Fruit fly (Drosophila melanogaster) whole organism, embryonic: Measurements from ENCODE around the gene CG11970.
A peak's percentile ranks its signal among the peaks of the same experiment; 100 is the strongest.

Experiments used
- Antp ChIP-seq: fragments of 200-800 bp; sonication (Bioruptor generic); optimal IDR thresholded peaks from 3 replicates; lab custom pipeline; 2016; ENCODE audit warnings: missing biosample characterization, missing genetic modification characterization
- BEAF-32 ChIP-seq: fragments of 200-800 bp; sonication (Bioruptor generic); optimal IDR thresholded peaks from 3 replicates; lab custom pipeline; 2017; ENCODE audit warnings: missing biosample characterization, missing genetic modification characterization, mild to moderate bottlenecking, moderate library complexity, missing genetic modification reagents
- Bgb ChIP-seq: fragments of 200-800 bp; sonication (Bioruptor generic); IDR thresholded peaks from 2 replicates; pipeline ENCODE4 v1.3.6; 2022; ENCODE audit warnings: missing biosample characterization, missing genetic modification characterization; ENCODE audit not compliant: partially characterized antibody
- CG10267 ChIP-seq: fragments of 200-800 bp; sonication (Bioruptor generic); optimal IDR thresholded peaks from 2 replicates; lab custom pipeline; 2018; ENCODE audit warnings: missing biosample characterization, mild to moderate bottlenecking, missing genetic modification characterization, moderate library complexity
- CG10366 ChIP-seq: fragments of 200-800 bp; sonication (Bioruptor generic); IDR thresholded peaks from 2 replicates; pipeline ENCODE4 v1.3.6; 2022; ENCODE audit warnings: missing biosample characterization, missing genetic modification characterization
- CG12659 ChIP-seq: fragments of 200-800 bp; sonication (Bioruptor generic); optimal IDR thresholded peaks from 3 replicates; lab custom pipeline; 2017; ENCODE audit warnings: mild to moderate bottlenecking, missing biosample characterization, missing genetic modification reagents, missing genetic modification characterization
- CG14860 ChIP-seq: fragments of 200-800 bp; sonication (Bioruptor generic); IDR thresholded peaks from 3 replicates; pipeline ENCODE4 v1.3.6; 2022; ENCODE audit warnings: missing biosample characterization, missing genetic modification characterization; ENCODE audit not compliant: partially characterized antibody
- CG17829 ChIP-seq: fragments of 200-800 bp; optimal IDR thresholded peaks from 2 replicates; lab custom pipeline; 2019; ENCODE audit warnings: missing biosample characterization, mild to moderate bottlenecking, missing genetic modification characterization, moderate library complexity
- CG2116 ChIP-seq: fragments of 200-800 bp; sonication (Bioruptor generic); optimal IDR thresholded peaks from 3 replicates; lab custom pipeline; 2018; ENCODE audit warnings: missing biosample characterization, mild to moderate bottlenecking, missing genetic modification characterization
- CG2712 ChIP-seq: fragments of 200-800 bp; optimal IDR thresholded peaks from 3 replicates; lab custom pipeline; 2019; ENCODE audit warnings: missing biosample characterization, mild to moderate bottlenecking, missing genetic modification characterization, moderate library complexity
- CG3726 ChIP-seq: fragments of 200-800 bp; sonication (Bioruptor generic); IDR thresholded peaks from 3 replicates; pipeline ENCODE4, ENCODE4 v1.3.6; 2022; ENCODE audit warnings: missing biosample characterization, missing genetic modification characterization
- CG4404 ChIP-seq: fragments of 200-800 bp; sonication (Bioruptor generic); IDR thresholded peaks from 2 replicates; pipeline ENCODE4 v1.3.6; 2022; ENCODE audit warnings: missing biosample characterization, missing genetic modification characterization
- CG6683 ChIP-seq: fragments of 200-800 bp; sonication (Bioruptor generic); optimal IDR thresholded peaks from 2 replicates; lab custom pipeline; 2017; ENCODE audit warnings: missing biosample characterization, mild to moderate bottlenecking, missing genetic modification characterization, missing genetic modification reagents
- CG7271 ChIP-seq: fragments of 200-800 bp; sonication (Bioruptor generic); optimal IDR thresholded peaks from 2 replicates; lab custom pipeline; 2018; ENCODE audit warnings: missing biosample characterization, mild to moderate bottlenecking, missing genetic modification characterization, moderate library complexity
- CG8290 ChIP-seq, 3 experiments: fragments of 200-800 bp; sonication (Bioruptor generic); optimal IDR thresholded peaks; 2 replicates each; lab custom pipeline; 2016 to 2019; ENCODE audit warnings: missing biosample characterization in 3 of 3, missing genetic modification characterization in 3 of 3, mild to moderate bottlenecking in 2 of 3, moderate library complexity in 1 of 3
- CG8924 ChIP-seq: fragments of 200-800 bp; optimal IDR thresholded peaks from 3 replicates; lab custom pipeline; 2019; ENCODE audit warnings: missing biosample characterization, mild to moderate bottlenecking, missing genetic modification characterization, moderate library complexity
- CG9817 ChIP-seq: fragments of 200-800 bp; sonication (Bioruptor generic); optimal IDR thresholded peaks from 2 replicates; lab custom pipeline; 2018; ENCODE audit warnings: missing biosample characterization, mild to moderate bottlenecking, missing genetic modification characterization, moderate library complexity
- CG9932 ChIP-seq: fragments of 200-800 bp; sonication (Bioruptor generic); IDR thresholded peaks from 2 replicates; pipeline ENCODE4 v1.3.6; 2022; ENCODE audit warnings: missing biosample characterization, missing genetic modification characterization
- Deaf1 ChIP-seq: fragments of 200-800 bp; optimal IDR thresholded peaks from 3 replicates; lab custom pipeline; 2019; ENCODE audit warnings: missing biosample characterization, mild to moderate bottlenecking, missing genetic modification characterization, moderate library complexity
- Dek ChIP-seq: fragments of 200-800 bp; sonication (Bioruptor generic); optimal IDR thresholded peaks from 3 replicates; lab custom pipeline; 2019; ENCODE audit warnings: missing biosample characterization, mild to moderate bottlenecking, missing genetic modification characterization, moderate library complexity
- Dp ChIP-seq: fragments of 200-800 bp; sonication (Bioruptor generic); optimal IDR thresholded peaks from 2 replicates; lab custom pipeline; 2018; ENCODE audit warnings: missing biosample characterization, mild to moderate bottlenecking, missing genetic modification characterization, moderate library complexity
- ERR ChIP-seq: fragments of 200-800 bp; sonication (Bioruptor generic); optimal IDR thresholded peaks from 2 replicates; lab custom pipeline; 2016; ENCODE audit warnings: missing biosample characterization, missing genetic modification characterization
- Ets65A ChIP-seq: fragments of 200-800 bp; sonication (Bioruptor generic); peaks from one replicate; lab custom pipeline; 2016; ENCODE audit warnings: missing biosample characterization, missing genetic modification characterization
- HmgZ ChIP-seq: fragments of 200-800 bp; sonication (Bioruptor generic); optimal IDR thresholded peaks from 2 replicates; lab custom pipeline; 2018; ENCODE audit warnings: missing biosample characterization, mild to moderate bottlenecking, missing genetic modification characterization
- Hsf ChIP-seq: fragments of 200-800 bp; sonication (Bioruptor generic); optimal IDR thresholded peaks from 3 replicates; lab custom pipeline; 2016; ENCODE audit warnings: missing biosample characterization, missing genetic modification characterization
- Lhr ChIP-seq: fragments of 200-800 bp; sonication (Bioruptor generic); optimal IDR thresholded peaks from 3 replicates; lab custom pipeline; 2017; ENCODE audit warnings: mild to moderate bottlenecking, missing biosample characterization, missing genetic modification reagents, missing genetic modification characterization
- MBD-R2 ChIP-seq: fragments of 200-800 bp; sonication (Bioruptor generic); IDR thresholded peaks from 2 replicates; pipeline ENCODE4 v1.3.6; 2022; ENCODE audit warnings: missing biosample characterization, missing genetic modification characterization
- Nf-YA ChIP-seq: fragments of 200-800 bp; sonication (Bioruptor generic); IDR thresholded peaks from 2 replicates; pipeline ENCODE4 v1.3.6; 2022; ENCODE audit warnings: missing biosample characterization, missing genetic modification characterization
- PHDP ChIP-seq: fragments of 200-800 bp; sonication (Bioruptor generic); optimal IDR thresholded peaks from 3 replicates; lab custom pipeline; 2018; ENCODE audit warnings: missing biosample characterization, mild to moderate bottlenecking, missing genetic modification characterization, moderate library complexity
- Pdp1 ChIP-seq, 2 experiments: fragments of 200-800 bp; sonication (Bioruptor generic); optimal IDR thresholded peaks; 3 replicates each; lab custom pipeline; 2016; ENCODE audit warnings: missing biosample characterization in 2 of 2, missing genetic modification characterization in 2 of 2, mild to moderate bottlenecking in 1 of 2, moderate library complexity in 1 of 2
- Poxn ChIP-seq: fragments of 200-800 bp; sonication (Bioruptor generic); IDR thresholded peaks from 2 replicates; pipeline ENCODE4 v1.3.6; 2022; ENCODE audit warnings: missing biosample characterization, missing genetic modification characterization
- Stat92E ChIP-seq, 3 experiments: fragments of >200 bp in 2 of 3; fragments of 200-800 bp in 1 of 3; sonication (Bioruptor generic) in 1 of 3; optimal IDR thresholded peaks; 2 replicates each; lab custom pipeline; 2017 to 2019; ENCODE audit warnings: missing biosample characterization in 3 of 3, missing genetic modification characterization in 3 of 3, mild to moderate bottlenecking in 1 of 3, moderate library complexity in 1 of 3
- bab2 ChIP-seq: fragments of 200-800 bp; sonication (Bioruptor generic); optimal IDR thresholded peaks from 2 replicates; lab custom pipeline; 2016; ENCODE audit warnings: missing biosample characterization, missing genetic modification characterization
- bbx ChIP-seq: fragments of 200-800 bp; sonication (Bioruptor generic); IDR thresholded peaks from 2 replicates; pipeline ENCODE4 v1.3.6; 2022; ENCODE audit warnings: missing biosample characterization, missing genetic modification characterization; ENCODE audit not compliant: partially characterized antibody
- da ChIP-seq: fragments of 200-800 bp; sonication (Bioruptor generic); optimal IDR thresholded peaks from 2 replicates; lab custom pipeline; 2016; ENCODE audit warnings: missing biosample characterization, missing genetic modification characterization
- fd3F ChIP-seq: fragments of 200-800 bp; sonication (Bioruptor generic); optimal IDR thresholded peaks from 2 replicates; lab custom pipeline; 2018; ENCODE audit warnings: missing biosample characterization, mild to moderate bottlenecking, missing genetic modification characterization, moderate library complexity
- gcm ChIP-seq: fragments of 200-800 bp; sonication (Bioruptor generic); optimal IDR thresholded peaks from 2 replicates; lab custom pipeline; 2019; ENCODE audit warnings: missing biosample characterization, mild to moderate bottlenecking, missing genetic modification characterization, moderate library complexity
- grau ChIP-seq: fragments of 200-800 bp; optimal IDR thresholded peaks from 3 replicates; lab custom pipeline; 2019; ENCODE audit warnings: missing biosample characterization, mild to moderate bottlenecking, missing genetic modification characterization, moderate library complexity
- ham ChIP-seq: fragments of 200-800 bp; sonication (Bioruptor generic); IDR thresholded peaks from 2 replicates; pipeline ENCODE4 v1.3.6; 2022; ENCODE audit warnings: missing biosample characterization, missing genetic modification characterization
- kay ChIP-seq: fragments of 200-800 bp; sonication (Bioruptor generic); optimal IDR thresholded peaks from 2 replicates; lab custom pipeline; 2016; ENCODE audit warnings: missing biosample characterization, missing genetic modification characterization
- lola ChIP-seq, 3 experiments: fragments of >200 bp in 2 of 3; fragments of 200-800 bp in 1 of 3; sonication (Bioruptor generic) in 1 of 3; optimal IDR thresholded peaks; 2 replicates each; lab custom pipeline; 2017 to 2019; ENCODE audit warnings: missing biosample characterization in 3 of 3, missing genetic modification characterization in 3 of 3, mild to moderate bottlenecking in 1 of 3, moderate library complexity in 1 of 3
- nmo ChIP-seq: fragments of 200-800 bp; sonication (Bioruptor generic); optimal IDR thresholded peaks from 2 replicates; lab custom pipeline; 2018; ENCODE audit warnings: missing biosample characterization, mild to moderate bottlenecking, missing genetic modification characterization, moderate library complexity
- phol ChIP-seq: fragments of 200-800 bp; sonication (Bioruptor generic); optimal IDR thresholded peaks from 3 replicates; lab custom pipeline; 2018; ENCODE audit warnings: missing biosample characterization, mild to moderate bottlenecking, missing genetic modification characterization, moderate library complexity
- sim ChIP-seq: fragments of 200-800 bp; sonication (Bioruptor generic); IDR thresholded peaks from 2 replicates; pipeline ENCODE4 v1.3.6; 2022; ENCODE audit warnings: missing biosample characterization, missing genetic modification characterization
- sob ChIP-seq: fragments of 200-800 bp; sonication (Bioruptor generic); IDR thresholded peaks from 2 replicates; pipeline ENCODE4 v1.3.6; 2022; ENCODE audit warnings: missing biosample characterization, missing genetic modification characterization
- stwl ChIP-seq: fragments of 200-800 bp; sonication (Bioruptor generic); optimal IDR thresholded peaks from 3 replicates; lab custom pipeline; 2018; ENCODE audit warnings: missing biosample characterization, mild to moderate bottlenecking, missing genetic modification characterization, moderate library complexity
- sug ChIP-seq: fragments of 200-800 bp; optimal IDR thresholded peaks from 2 replicates; lab custom pipeline; 2019; ENCODE audit warnings: missing biosample characterization, mild to moderate bottlenecking, missing genetic modification characterization, moderate library complexity
- twi ChIP-seq: fragments of 200-800 bp; optimal IDR thresholded peaks from 2 replicates; lab custom pipeline; 2019; ENCODE audit warnings: missing biosample characterization, mild to moderate bottlenecking, missing genetic modification characterization, moderate library complexity
- tx ChIP-seq: fragments of 200-800 bp; sonication (Bioruptor generic); optimal IDR thresholded peaks from 2 replicates; lab custom pipeline; 2016; ENCODE audit warnings: missing biosample characterization, missing genetic modification characterization

Gene CG11970

DNA sequence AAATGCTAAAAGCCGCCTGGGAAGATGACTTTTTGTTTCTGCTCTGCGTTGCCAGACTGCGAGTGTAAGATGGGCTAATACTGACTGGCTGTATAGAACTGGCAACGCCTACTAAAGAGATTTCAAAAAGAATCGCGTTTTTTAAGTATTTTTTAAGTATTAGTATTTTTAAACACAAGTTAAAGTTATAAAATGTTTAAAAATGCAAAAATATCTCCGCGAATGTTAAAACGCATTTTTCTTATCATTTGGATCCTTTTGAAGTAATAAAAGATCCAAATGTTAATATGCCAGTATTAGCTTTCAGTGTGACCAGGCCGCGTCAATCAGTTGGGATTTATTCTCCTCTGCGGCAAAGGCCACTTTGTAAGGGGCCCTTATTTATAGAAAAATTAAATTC lies 21.6 kb downstream of the CG11970 start, which contains the start of the genes Prosbeta3 and Iru (continued):
- TF ChIP-seq Bgb (GFP tag; lab: Robert Waterston, UW) (no peak), CG17829 (tag; lab: Kevin White, UChicago) (peak; percentile 42), bab2 (GFP tag; lab: Kevin White, UChicago) (peak; percentile 32), Pdp1 (GFP tag; optimal IDR thresholded peaks at IDR 0.05; lab: Kevin White, UChicago) (peak in 1 of 2 experiments; percentile 45), CG12659 (GFP tag; lab: Kevin White, UChicago) (peak; percentile 81), Lhr (GFP tag; lab: Kevin White, UChicago) (peak; percentile 86), CG9817 (tag; lab: Kevin White, UChicago) (no peak), Antp (GFP tag; lab: Kevin White, UChicago) (no peak), Deaf1 (tag; lab: Kevin White, UChicago) (no peak), BEAF-32 (GFP tag; lab: Kevin White, UChicago) (peak; percentile 51), nmo (peak; percentile 66), CG3726 (GFP tag; lab: Robert Waterston, UW) (no peak), grau (tag; lab: Kevin White, UChicago) (peak; percentile 8), CG14860 (no peak), PHDP (tag; lab: Kevin White, UChicago) (no peak), CG4404 (GFP tag; lab: Robert Waterston, UW) (no peak), ERR (no peak), kay (GFP tag; lab: Kevin White, UChicago) (peak; percentile 10), Ets65A (GFP tag; lab: Kevin White, UChicago) (peak; percentile 45), CG9932 (no peak), CG2116 (GFP tag; lab: Kevin White, UChicago) (peak; percentile 27), da (no peak), twi (no peak), MBD-R2 (GFP tag; lab: Robert Waterston, UW) (peak; percentile 75), bbx (GFP tag; lab: Robert Waterston, UW) (no peak), fd3F (GFP tag; lab: Kevin White, UChicago) (no peak), CG10366 (GFP tag; lab: Robert Waterston, UW) (no peak), stwl (tag; lab: Kevin White, UChicago) (peak; percentile 73), Nf-YA (GFP tag; lab: Robert Waterston, UW) (no peak), HmgZ (tag; lab: Kevin White, UChicago) (peak; percentile 59), CG6683 (no peak), Dp (GFP tag; lab: Kevin White, UChicago) (peak; percentile 58), tx (GFP tag; lab: Kevin White, UChicago) (no peak), CG2712 (tag; lab: Kevin White, UChicago) (peak; percentile 20), Stat92E (GFP tag; optimal IDR thresholded peaks at IDR 0.05; lab: Kevin White, UChicago) (peak in 1 of 3 experiments; percentile 13), lola (GFP tag; optimal IDR thresholded peaks at IDR 0.05; lab: Kevin White, UChicago) (no peak), sob (GFP tag; lab: Robert Waterston, UW) (no peak), CG8290 (GFP tag; optimal IDR thresholded peaks at IDR 0.05; lab: Kevin White, UChicago) (peak; percentile 12), CG8290 (tag; optimal IDR thresholded peaks at IDR 0.05; lab: Kevin White, UChicago) (no peak), sug (tag; lab: Kevin White, UChicago) (peak; percentile 35), sim (GFP tag; lab: Robert Waterston, UW) (no peak), ham (no peak), CG8924 (tag; lab: Kevin White, UChicago) (no peak), Hsf (no peak), phol (peak; percentile 56), Dek (tag; lab: Kevin White, UChicago) (no peak), CG7271 (tag; lab: Kevin White, UChicago) (no peak), gcm (GFP tag; lab: Kevin White, UChicago) (no peak), Poxn (GFP tag; lab: Robert Waterston, UW) (no peak), CG10267 (tag; lab: Kevin White, UChicago) (peak; percentile 40)
